Fruit fly (Drosophila melanogaster): ENCODE data around the gene Rsbp15.

DNA sequence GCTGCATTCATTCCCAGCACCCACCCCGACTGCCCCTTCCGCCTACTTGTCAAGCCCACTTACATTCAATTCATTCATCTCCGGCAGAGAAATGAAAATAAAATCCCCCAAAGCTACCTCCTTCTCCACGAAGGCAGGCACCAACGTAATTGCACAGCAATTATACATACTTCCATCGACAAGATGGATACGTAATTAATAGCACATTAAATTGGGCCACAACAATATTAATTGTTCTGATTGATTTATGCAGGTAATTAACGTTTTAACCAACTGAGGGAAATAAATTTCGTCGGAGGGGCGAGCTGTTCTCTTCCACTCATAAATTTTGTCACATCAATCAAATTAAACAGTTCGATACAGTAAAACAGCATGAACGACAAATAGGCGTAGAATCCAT is 24.5 kb upstream of the Rsbp15 start, which contains the start of gene Adk1:
- TF ChIP-seq pdm3 (GFP tag; optimal IDR thresholded peaks at IDR 0.05) (no peak), Gug (GFP tag; IDR thresholded peaks at IDR 0.05) (no peak), Eip75B (GFP tag; optimal IDR thresholded peaks at IDR 0.05) (no peak)

Measured in whole organism, prepupa.